Worm (Caenorhabditis elegans): ENCODE measurements around the gene clec-31.

- no peak for TF ChIP-seq aha-1 (tag)
- no peak for TF ChIP-seq tag-97 (GFP tag; IDR thresholded peaks at IDR 0.05)
Measured at ce11 chrV:16831310-16831709, 26.6 kb downstream of the clec-31 start.
